In genomic region chr2L:6085733-6086317, dm6 we compare ENCODE assay signal across 1 fruit fly cellular context.
TF ChIP-seq lines count a peak whose summit lies in the region.

No protein-coding gene starts in this region.

TF ChIP-seq in whole organism, embryonic, 481 proteins besides CTCF, POLR2A, EP300 and RAD21 (continued from another document):
- peak; percentile 79 for TF ChIP-seq B-H2 (GFP tag; optimal IDR thresholded peaks at IDR 0.05; lab: Kevin White, UChicago)
- TF ChIP-seq caup (GFP tag; optimal IDR thresholded peaks at IDR 0.05; lab: Kevin White, UChicago; ENCODE audit: severe bottlenecking) = peak; percentile 23
- no peak for TF ChIP-seq TFAM (GFP tag; optimal IDR thresholded peaks at IDR 0.05; lab: Kevin White, UChicago)
- no peak for TF ChIP-seq CG31224 (GFP tag; IDR thresholded peaks at IDR 0.05; lab: Robert Waterston, UW)
- TF ChIP-seq HLH54F (GFP tag; optimal IDR thresholded peaks at IDR 0.05; lab: Kevin White, UChicago) = no peak
- TF ChIP-seq CG7963 (GFP tag; IDR thresholded peaks at IDR 0.05; lab: Robert Waterston, UW; ENCODE audit: partially characterized antibody) = no peak
- peak; percentile 20 for TF ChIP-seq CG13624 (GFP tag; optimal IDR thresholded peaks at IDR 0.05; lab: Kevin White, UChicago)
- TF ChIP-seq cas (GFP tag; IDR thresholded peaks at IDR 0.05; lab: Robert Waterston, UW) = 0 out of 2 replicates have a peak, but pooled peaks have one; percentile 9
- TF ChIP-seq CG32767 (GFP tag; IDR thresholded peaks at IDR 0.05; lab: Robert Waterston, UW) = peak; percentile 83
- TF ChIP-seq CG8359 (GFP tag; optimal IDR thresholded peaks at IDR 0.05; lab: Kevin White, UChicago; ENCODE audit: borderline replicate concordance) = no peak
- no peak for TF ChIP-seq B-H1 (GFP tag; IDR thresholded peaks at IDR 0.05; lab: Robert Waterston, UW)
- peak; percentile 41 for TF ChIP-seq sug (tag; optimal IDR thresholded peaks at IDR 0.05; lab: Kevin White, UChicago)
- TF ChIP-seq Hmr (GFP tag; optimal IDR thresholded peaks at IDR 0.05; lab: Kevin White, UChicago) = peak; percentile 40
- TF ChIP-seq CG10543 (GFP tag; optimal IDR thresholded peaks at IDR 0.05; lab: Kevin White, UChicago) = peak; percentile 90
- TF ChIP-seq CG2116 (GFP tag; optimal IDR thresholded peaks at IDR 0.05; lab: Kevin White, UChicago) = no peak
- no peak for TF ChIP-seq dm (GFP tag; optimal IDR thresholded peaks at IDR 0.05; lab: Kevin White, UChicago)
- no peak for TF ChIP-seq tio (GFP tag; optimal IDR thresholded peaks at IDR 0.05; lab: Kevin White, UChicago)
- 0 out of 3 replicates have a peak, but pooled peaks have one; percentile 33 for TF ChIP-seq so (GFP tag; IDR thresholded peaks at IDR 0.05; lab: Robert Waterston, UW)
- TF ChIP-seq CG15514 (GFP tag; optimal IDR thresholded peaks at IDR 0.05; lab: Kevin White, UChicago) = peak; percentile 21
- TF ChIP-seq CG13894 (tag; optimal IDR thresholded peaks at IDR 0.05; lab: Kevin White, UChicago) = peak; percentile 96
- peak; percentile 42 for TF ChIP-seq exex (tag; optimal IDR thresholded peaks at IDR 0.05; lab: Kevin White, UChicago)
- TF ChIP-seq crol (GFP tag; IDR thresholded peaks at IDR 0.05; lab: Robert Waterston, UW) = peak; percentile 80
- TF ChIP-seq ftz-f1 (GFP tag; optimal IDR thresholded peaks at IDR 0.05; lab: Kevin White, UChicago) = peak; percentile 10
- no peak for TF ChIP-seq CG10366 (GFP tag; IDR thresholded peaks at IDR 0.05; lab: Robert Waterston, UW)
- TF ChIP-seq CG6175 (GFP tag; IDR thresholded peaks at IDR 0.05; lab: Robert Waterston, UW) = 0 out of 3 replicates have a peak, but pooled peaks have one; percentile 34
- TF ChIP-seq CG9797 (GFP tag; optimal IDR thresholded peaks at IDR 0.05; lab: Kevin White, UChicago) = no peak
- TF ChIP-seq esg (GFP tag; conservative IDR thresholded peaks at IDR 0.05; lab: Robert Waterston, UW) = no peak
- peak; percentile 3 for TF ChIP-seq lbe (GFP tag; optimal IDR thresholded peaks at IDR 0.05; lab: Kevin White, UChicago)
- TF ChIP-seq cwo (GFP tag; optimal IDR thresholded peaks at IDR 0.05; lab: Kevin White, UChicago) = peak; percentile 60
- TF ChIP-seq CG9932 (GFP tag; IDR thresholded peaks at IDR 0.05; lab: Robert Waterston, UW) = peak; percentile 59; the same call in 1 of the 2 replicates
- TF ChIP-seq Dek (tag; optimal IDR thresholded peaks at IDR 0.05; lab: Kevin White, UChicago) = no peak
- no peak for TF ChIP-seq Sox100B (GFP tag; optimal IDR thresholded peaks at IDR 0.05; lab: Kevin White, UChicago)
- peak; percentile 31 for TF ChIP-seq Fer1 (GFP tag; optimal IDR thresholded peaks at IDR 0.05; lab: Kevin White, UChicago)
- TF ChIP-seq NC2α (GFP tag; optimal IDR thresholded peaks at IDR 0.05; lab: Kevin White, UChicago) = no peak
- TF ChIP-seq Rfx (GFP tag; IDR thresholded peaks at IDR 0.05; lab: Robert Waterston, UW) = peak; percentile 36; the same call in 1 of the 2 replicates
- peak; percentile 23 for TF ChIP-seq CG12155 (GFP tag; optimal IDR thresholded peaks at IDR 0.05; lab: Kevin White, UChicago)
- no peak for TF ChIP-seq CG7745 (tag; optimal IDR thresholded peaks at IDR 0.05; lab: Kevin White, UChicago)
- peak; percentile 20; the same call in 1 of the 3 replicates for TF ChIP-seq CG34422 (GFP tag; IDR thresholded peaks at IDR 0.05; lab: Robert Waterston, UW)
- no peak for TF ChIP-seq CG14050 (GFP tag; IDR thresholded peaks at IDR 0.05; lab: Robert Waterston, UW)
- peak; percentile 13; the same call in 1 of the 2 replicates for TF ChIP-seq Atf6 (GFP tag; IDR thresholded peaks at IDR 0.05; lab: Robert Waterston, UW)
- no peak for TF ChIP-seq gcm2 (GFP tag; optimal IDR thresholded peaks at IDR 0.05; lab: Kevin White, UChicago)
- peak; percentile 85 for TF ChIP-seq Adf1 (GFP tag; IDR thresholded peaks at IDR 0.05; lab: Robert Waterston, UW)
- no peak for TF ChIP-seq eve (GFP tag; optimal IDR thresholded peaks at IDR 0.05; lab: Kevin White, UChicago)
- no peak for TF ChIP-seq H2.0 (GFP tag; IDR thresholded peaks at IDR 0.05; lab: Robert Waterston, UW)
- TF ChIP-seq kay (GFP tag; optimal IDR thresholded peaks at IDR 0.05; lab: Kevin White, UChicago) = no peak
- TF ChIP-seq CG16779 (GFP tag; IDR thresholded peaks at IDR 0.05; lab: Robert Waterston, UW) = no peak
- TF ChIP-seq mirr (GFP tag; optimal IDR thresholded peaks at IDR 0.05; lab: Kevin White, UChicago) = peak; percentile 68
- TF ChIP-seq CG13287 (GFP tag; IDR thresholded peaks at IDR 0.05; lab: Robert Waterston, UW; ENCODE audit: partially characterized antibody) = peak; percentile 42; the same call in 1 of the 2 replicates
